Fruit fly (Drosophila melanogaster): Measurements from ENCODE around the gene CG9928.

dm6 chr2L:13157903-13158302, 15.2 kb upstream of the CG9928 start:
- TF ChIP-seq CG32121 (GFP tag; IDR thresholded peaks at IDR 0.05) (no peak), CG17806 (tag; optimal IDR thresholded peaks at IDR 0.05) (no peak), CG4496 (GFP tag; IDR thresholded peaks at IDR 0.05) (peak; percentile 25; the same call in 2 of the 3 replicates), CG13204 (GFP tag; optimal IDR thresholded peaks at IDR 0.05) (no peak), CG8159 (tag; optimal IDR thresholded peaks at IDR 0.05) (no peak), CG9948 (tag; optimal IDR thresholded peaks at IDR 0.05) (no peak), CG10348 (GFP tag; IDR thresholded peaks at IDR 0.05) (no peak), D1 (tag; optimal IDR thresholded peaks at IDR 0.05) (no peak), CG15710 (tag; optimal IDR thresholded peaks at IDR 0.05) (no peak), Ets98B (GFP tag; IDR thresholded peaks at IDR 0.05) (no peak), EcR (GFP tag; optimal IDR thresholded peaks at IDR 0.05) (no peak), CG12605 (GFP tag; IDR thresholded peaks at IDR 0.05) (no peak)

Data from whole organism, pupa.